Fruit fly (Drosophila melanogaster) whole organism, adult: Measurements from ENCODE around the gene CG43175.

Experiments
- CG12768 ChIP-seq: fragments of 200-800 bp; sonication (Bioruptor generic); optimal IDR thresholded peaks from 2 replicates; lab custom pipeline; 2017; ENCODE audit warnings: missing biosample characterization, missing genetic modification characterization, mild to moderate bottlenecking, moderate library complexity, missing genetic modification reagents
- CG33017 ChIP-seq: fragments of 200-800 bp; sonication (Bioruptor generic); optimal IDR thresholded peaks from 2 replicates; lab custom pipeline; 2018; ENCODE audit warnings: missing biosample characterization, mild to moderate bottlenecking, missing genetic modification characterization, moderate library complexity
- CG7101 ChIP-seq: fragments of 200-800 bp; sonication (Bioruptor generic); optimal IDR thresholded peaks from 2 replicates; lab custom pipeline; 2018; ENCODE audit warnings: missing biosample characterization, mild to moderate bottlenecking, missing genetic modification characterization, moderate library complexity
- Clk ChIP-seq: fragments of 200-800 bp; sonication (Bioruptor generic); optimal IDR thresholded peaks from 2 replicates; lab custom pipeline; 2017; ENCODE audit warnings: missing biosample characterization, missing genetic modification characterization
- Mnt ChIP-seq: fragments of 200-800 bp; sonication (Bioruptor generic); optimal IDR thresholded peaks from 2 replicates; lab custom pipeline; 2016; ENCODE audit warnings: missing biosample characterization, mild to moderate bottlenecking, missing genetic modification characterization
- cnc ChIP-seq, 2 experiments: fragments of >200 bp; optimal IDR thresholded peaks; 2 replicates each; lab custom pipeline; 2017
- toe ChIP-seq: fragments of 200-800 bp; sonication (Bioruptor generic); optimal IDR thresholded peaks from 2 replicates; lab custom pipeline; 2016; ENCODE audit warnings: missing biosample characterization, missing genetic modification characterization

DNA sequence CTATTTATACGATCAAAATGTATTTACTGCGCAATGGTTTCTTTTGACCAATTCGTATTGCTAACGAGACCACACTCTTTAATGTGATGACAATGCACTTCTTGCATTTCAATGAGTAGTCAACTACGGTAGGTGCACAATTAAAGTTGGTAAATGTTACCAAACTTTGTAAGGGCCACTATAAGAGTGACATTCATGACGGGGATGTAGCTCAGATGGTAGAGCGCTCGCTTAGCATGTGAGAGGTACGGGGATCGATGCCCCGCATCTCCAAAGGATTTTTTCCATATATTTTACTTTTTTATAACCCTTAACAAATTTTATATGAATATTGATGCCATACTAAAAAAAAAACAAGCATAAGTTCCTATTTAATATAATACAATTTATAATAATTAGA lies 37.5 kb downstream of the CG43175 start:
- no peak for TF ChIP-seq CG12768 (GFP tag; lab: Kevin White, UChicago)
- no peak for TF ChIP-seq cnc (optimal IDR thresholded peaks at IDR 0.05; lab: Kevin White, UChicago)
- TF ChIP-seq CG7101 (tag; lab: Kevin White, UChicago) = no peak
- no peak for TF ChIP-seq Clk (GFP tag; lab: Kevin White, UChicago)
- TF ChIP-seq CG33017 (tag; lab: Kevin White, UChicago) = no peak
- no peak for TF ChIP-seq Mnt (GFP tag; lab: Kevin White, UChicago)
- TF ChIP-seq toe (GFP tag; lab: Kevin White, UChicago) = no peak
